Fruit fly (Drosophila melanogaster) whole organism, embryonic: ENCODE results near the gene Tim13.
A peak's percentile ranks its signal among the peaks of the same experiment; 100 is the strongest.

Experiments used
- ATbp ChIP-seq: fragments of 200-800 bp; sonication (Bioruptor generic); optimal IDR thresholded peaks from 2 replicates; lab custom pipeline; 2017; ENCODE audit warnings: missing biosample characterization, mild to moderate bottlenecking, missing genetic modification characterization, missing genetic modification reagents
- Adf1 ChIP-seq: fragments of 200-800 bp; sonication (Bioruptor generic); IDR thresholded peaks from 2 replicates; pipeline ENCODE4 v1.3.6; 2022; ENCODE audit warnings: missing biosample characterization, missing genetic modification characterization
- B-H1 ChIP-seq: fragments of 200-800 bp; sonication (Bioruptor generic); IDR thresholded peaks from 3 replicates; pipeline ENCODE4 v1.3.6; 2022; ENCODE audit warnings: missing biosample characterization, missing genetic modification characterization
- BEAF-32 ChIP-seq: fragments of 200-800 bp; sonication (Bioruptor generic); optimal IDR thresholded peaks from 3 replicates; lab custom pipeline; 2017; ENCODE audit warnings: missing biosample characterization, missing genetic modification characterization, mild to moderate bottlenecking, moderate library complexity, missing genetic modification reagents
- CG10209 ChIP-seq: fragments of 200-800 bp; sonication (Bioruptor generic); optimal IDR thresholded peaks from 3 replicates; lab custom pipeline; 2017; ENCODE audit warnings: missing biosample characterization, mild to moderate bottlenecking, missing genetic modification characterization, missing genetic modification reagents
- CG10431 ChIP-seq: fragments of 200-800 bp; sonication (Bioruptor generic); optimal IDR thresholded peaks from 3 replicates; lab custom pipeline; 2018; ENCODE audit warnings: missing biosample characterization, mild to moderate bottlenecking, missing genetic modification characterization
- CG11456 ChIP-seq: fragments of 200-800 bp; sonication (Bioruptor generic); IDR thresholded peaks from 3 replicates; pipeline ENCODE4 v1.3.6; 2022; ENCODE audit warnings: missing biosample characterization, missing genetic modification characterization
- CG12104 ChIP-seq: fragments of 200-800 bp; sonication (Bioruptor generic); optimal IDR thresholded peaks from 3 replicates; lab custom pipeline; 2016; ENCODE audit warnings: missing biosample characterization, missing genetic modification characterization
- CG12769 ChIP-seq: fragments of 200-800 bp; sonication (Bioruptor generic); optimal IDR thresholded peaks from 2 replicates; lab custom pipeline; 2019; ENCODE audit warnings: missing biosample characterization, mild to moderate bottlenecking, missing genetic modification characterization, moderate library complexity
- CG14667 ChIP-seq: fragments of 200-800 bp; sonication (Bioruptor generic); IDR thresholded peaks from 2 replicates; pipeline ENCODE4 v1.3.6; 2022; ENCODE audit warnings: missing biosample characterization, missing genetic modification characterization
- CG15073 ChIP-seq: fragments of 200-800 bp; sonication (Bioruptor generic); optimal IDR thresholded peaks from 2 replicates; lab custom pipeline; 2016; ENCODE audit warnings: missing biosample characterization, missing genetic modification characterization
- CG17829 ChIP-seq: fragments of 200-800 bp; optimal IDR thresholded peaks from 2 replicates; lab custom pipeline; 2019; ENCODE audit warnings: missing biosample characterization, mild to moderate bottlenecking, missing genetic modification characterization, moderate library complexity
- CG4282 ChIP-seq: fragments of 200-800 bp; sonication (Bioruptor generic); optimal IDR thresholded peaks from 2 replicates; lab custom pipeline; 2016; ENCODE audit warnings: missing biosample characterization, missing genetic modification characterization
- CG4854 ChIP-seq: fragments of 200-800 bp; sonication (Bioruptor generic); optimal IDR thresholded peaks from 2 replicates; lab custom pipeline; 2016; ENCODE audit warnings: missing biosample characterization, missing genetic modification characterization, inconsistent platforms
- CG7556 ChIP-seq: fragments of 200-800 bp; sonication (Bioruptor generic); optimal IDR thresholded peaks from 2 replicates; lab custom pipeline; 2017; ENCODE audit warnings: missing biosample characterization, mild to moderate bottlenecking, missing genetic modification characterization
- CG8290 ChIP-seq, 3 experiments: fragments of 200-800 bp; sonication (Bioruptor generic); optimal IDR thresholded peaks; 2 replicates each; lab custom pipeline; 2016 to 2019; ENCODE audit warnings: missing biosample characterization in 3 of 3, missing genetic modification characterization in 3 of 3, mild to moderate bottlenecking in 2 of 3, moderate library complexity in 1 of 3
- Dad ChIP-seq: fragments of 200-800 bp; sonication (Bioruptor generic); optimal IDR thresholded peaks from 3 replicates; lab custom pipeline; 2016; ENCODE audit warnings: missing biosample characterization, missing genetic modification characterization
- Dll ChIP-seq: fragments of 200-800 bp; sonication (Bioruptor generic); IDR thresholded peaks from 4 replicates; pipeline ENCODE4 v1.3.6; 2022; ENCODE audit warnings: missing biosample characterization, missing genetic modification characterization; ENCODE audit not compliant: partially characterized antibody
- HLH4C ChIP-seq: fragments of 200-800 bp; sonication (Bioruptor generic); IDR thresholded peaks from 3 replicates; pipeline ENCODE4 v1.3.6; 2022; ENCODE audit warnings: missing biosample characterization, missing genetic modification characterization; ENCODE audit not compliant: partially characterized antibody
- Hey ChIP-seq: fragments of 200-800 bp; sonication (Bioruptor generic); optimal IDR thresholded peaks from 3 replicates; lab custom pipeline; 2018; ENCODE audit warnings: missing biosample characterization, mild to moderate bottlenecking, missing genetic modification characterization
- Hr78 ChIP-seq, 2 experiments: fragments of 200-800 bp in 1 of 2; fragments of >200 bp in 1 of 2; sonication (Bioruptor generic) in 1 of 2; optimal IDR thresholded peaks; 2 replicates each; lab custom pipeline; 2017 to 2019; ENCODE audit warnings: missing biosample characterization in 2 of 2, missing genetic modification characterization in 2 of 2, mild to moderate bottlenecking in 1 of 2, moderate library complexity in 1 of 2
- Max ChIP-seq: fragments of 200-800 bp; sonication (Bioruptor generic); optimal IDR thresholded peaks from 2 replicates; lab custom pipeline; 2016; ENCODE audit warnings: missing biosample characterization, mild to moderate bottlenecking, missing genetic modification characterization
- Med ChIP-seq: fragments of 200-800 bp; sonication (Bioruptor generic); peaks from one replicate; lab custom pipeline; 2016; ENCODE audit warnings: missing biosample characterization, missing genetic modification characterization, mild to moderate bottlenecking, inconsistent platforms, moderate library complexity
- Mes4 ChIP-seq: fragments of 200-800 bp; sonication (Bioruptor generic); optimal IDR thresholded peaks from 2 replicates; lab custom pipeline; 2016; ENCODE audit warnings: missing biosample characterization, missing genetic modification characterization
- Side ChIP-seq: fragments of 200-800 bp; sonication (Bioruptor generic); optimal IDR thresholded peaks from 2 replicates; lab custom pipeline; 2016; ENCODE audit warnings: missing biosample characterization, missing genetic modification characterization
- Sry-β ChIP-seq: fragments of 200-800 bp; sonication (Bioruptor generic); optimal IDR thresholded peaks from 2 replicates; lab custom pipeline; 2018; ENCODE audit warnings: missing biosample characterization, mild to moderate bottlenecking, missing genetic modification characterization, moderate library complexity
- ara ChIP-seq: fragments of 200-800 bp; sonication (Bioruptor generic); IDR thresholded peaks from 2 replicates; pipeline ENCODE4 v1.3.6; 2022; ENCODE audit warnings: missing biosample characterization, missing genetic modification characterization
- ase ChIP-seq: fragments of 200-800 bp; sonication (Bioruptor generic); IDR thresholded peaks from 3 replicates; pipeline ENCODE4 v1.3.6; 2022; ENCODE audit warnings: missing biosample characterization, missing genetic modification characterization
- bigmax ChIP-seq: fragments of 200-800 bp; sonication (Bioruptor generic); optimal IDR thresholded peaks from 2 replicates; lab custom pipeline; 2018; ENCODE audit warnings: missing biosample characterization, mild to moderate bottlenecking, missing genetic modification characterization
- crc ChIP-seq: fragments of 200-800 bp; sonication (Bioruptor generic); optimal IDR thresholded peaks from 2 replicates; lab custom pipeline; 2016; ENCODE audit warnings: missing biosample characterization, missing genetic modification characterization
- dan ChIP-seq: fragments of 200-800 bp; sonication (Bioruptor generic); IDR thresholded peaks from 2 replicates; pipeline ENCODE4 v1.3.6; 2022; ENCODE audit warnings: missing biosample characterization, missing genetic modification characterization
- dati ChIP-seq: fragments of 200-800 bp; sonication (Bioruptor generic); IDR thresholded peaks from 2 replicates; pipeline ENCODE4 v1.3.6; 2022; ENCODE audit warnings: missing biosample characterization, missing genetic modification characterization
- ems ChIP-seq: fragments of 200-800 bp; sonication (Bioruptor generic); optimal IDR thresholded peaks from 3 replicates; lab custom pipeline; 2016; ENCODE audit warnings: missing biosample characterization, missing genetic modification characterization
- fu2 ChIP-seq: fragments of 200-800 bp; sonication (Bioruptor generic); optimal IDR thresholded peaks from 2 replicates; lab custom pipeline; 2016; ENCODE audit warnings: missing biosample characterization, missing genetic modification characterization
- gcm ChIP-seq: fragments of 200-800 bp; sonication (Bioruptor generic); optimal IDR thresholded peaks from 2 replicates; lab custom pipeline; 2019; ENCODE audit warnings: missing biosample characterization, mild to moderate bottlenecking, missing genetic modification characterization, moderate library complexity
- gfzf ChIP-seq: fragments of 200-800 bp; sonication (Bioruptor generic); optimal IDR thresholded peaks from 2 replicates; lab custom pipeline; 2016; ENCODE audit warnings: missing biosample characterization, mild to moderate bottlenecking, missing genetic modification characterization, moderate library complexity
- jigr1 ChIP-seq: fragments of 200-800 bp; sonication (Bioruptor generic); IDR thresholded peaks from 3 replicates; pipeline ENCODE4 v1.3.6; 2022; ENCODE audit warnings: missing biosample characterization, missing genetic modification characterization
- lmd ChIP-seq: fragments of 200-800 bp; sonication (Bioruptor generic); IDR thresholded peaks from 2 replicates; pipeline ENCODE4 v1.3.6; 2022; ENCODE audit warnings: missing biosample characterization, missing genetic modification characterization
- lola ChIP-seq, 3 experiments: fragments of >200 bp in 2 of 3; fragments of 200-800 bp in 1 of 3; sonication (Bioruptor generic) in 1 of 3; optimal IDR thresholded peaks; 2 replicates each; lab custom pipeline; 2017 to 2019; ENCODE audit warnings: missing biosample characterization in 3 of 3, missing genetic modification characterization in 3 of 3, mild to moderate bottlenecking in 1 of 3, moderate library complexity in 1 of 3
- oc ChIP-seq: fragments of 200-800 bp; sonication (Bioruptor generic); optimal IDR thresholded peaks from 2 replicates; lab custom pipeline; 2018; ENCODE audit warnings: missing biosample characterization, mild to moderate bottlenecking, missing genetic modification characterization, moderate library complexity
- pita ChIP-seq: fragments of 200-800 bp; sonication (Bioruptor generic); optimal IDR thresholded peaks from 2 replicates; lab custom pipeline; 2017; ENCODE audit warnings: missing biosample characterization, mild to moderate bottlenecking, missing genetic modification characterization
- pzg ChIP-seq: fragments of 200-800 bp; sonication (Bioruptor generic); optimal IDR thresholded peaks from 3 replicates; lab custom pipeline; 2018; ENCODE audit warnings: missing biosample characterization, mild to moderate bottlenecking, missing genetic modification characterization, moderate library complexity
- tio ChIP-seq: fragments of 200-800 bp; sonication (Bioruptor generic); optimal IDR thresholded peaks from 2 replicates; lab custom pipeline; 2017; ENCODE audit warnings: missing biosample characterization, missing genetic modification characterization, inconsistent platforms
- toy ChIP-seq: fragments of 200-800 bp; sonication (Bioruptor generic); IDR thresholded peaks from 2 replicates; pipeline ENCODE4 v1.3.6; 2022; ENCODE audit warnings: missing biosample characterization, missing genetic modification characterization
- trem ChIP-seq: fragments of 200-800 bp; optimal IDR thresholded peaks from 3 replicates; lab custom pipeline; 2019; ENCODE audit warnings: missing biosample characterization, mild to moderate bottlenecking, missing genetic modification characterization, moderate library complexity
- wek ChIP-seq: fragments of 200-800 bp; sonication (Bioruptor generic); optimal IDR thresholded peaks from 3 replicates; lab custom pipeline; 2018; ENCODE audit warnings: missing biosample characterization, mild to moderate bottlenecking, missing genetic modification characterization, moderate library complexity
- z ChIP-seq: fragments of 200-800 bp; sonication (Bioruptor generic); IDR thresholded peaks from 3 replicates; pipeline ENCODE4 v1.3.6; 2022; ENCODE audit warnings: missing biosample characterization, missing genetic modification characterization

Gene Tim13

DNA sequence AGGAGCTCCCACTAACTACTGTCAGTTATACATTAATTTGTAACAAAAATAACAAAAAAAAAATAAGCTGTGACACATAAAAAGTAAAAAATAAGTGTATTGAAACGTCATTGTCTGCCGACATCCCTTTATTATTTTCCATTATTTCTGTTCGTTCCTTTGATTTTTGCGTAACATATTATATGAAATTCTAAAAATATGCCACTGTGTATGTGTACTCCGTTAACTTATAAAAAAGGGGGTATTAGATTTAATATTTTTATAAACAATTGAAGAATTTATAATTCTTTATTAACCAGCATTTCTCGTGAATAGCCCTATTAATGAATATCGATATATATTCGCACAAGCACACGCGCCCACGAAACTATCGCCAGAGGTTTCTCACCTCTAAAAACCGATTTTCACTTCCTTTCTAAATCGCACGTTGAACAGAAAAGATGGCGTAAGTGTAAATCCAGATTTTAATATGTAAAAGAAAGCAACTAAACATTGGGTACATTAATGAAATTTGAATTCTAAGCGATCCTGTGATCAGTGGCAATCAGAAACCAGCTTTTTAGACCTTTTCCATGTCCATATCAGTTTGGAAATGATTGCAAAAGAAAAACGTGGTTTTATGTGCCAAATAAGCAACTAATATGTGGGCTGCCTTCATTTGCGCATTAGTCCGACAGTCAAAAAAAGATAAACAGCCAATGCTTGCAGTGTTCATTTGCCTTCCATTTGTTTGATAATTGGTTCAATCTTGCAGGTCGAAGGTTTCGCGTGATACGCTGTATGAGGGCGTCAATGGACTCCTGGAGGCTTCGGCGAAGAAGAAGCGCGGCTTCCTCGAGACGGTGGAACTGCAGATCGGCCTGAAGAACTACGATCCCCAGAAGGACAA lies 48.4 kb upstream of the Tim13 start, which contains the start of gene RpL10Ab (continued):
- no peak for TF ChIP-seq Hr78 (GFP tag; optimal IDR thresholded peaks at IDR 0.05; lab: Kevin White, UChicago)
- peak; percentile 23 for TF ChIP-seq Side (GFP tag; lab: Kevin White, UChicago)
- TF ChIP-seq wek = peak; percentile 93
- peak; percentile 5 for TF ChIP-seq CG4282 (GFP tag; lab: Kevin White, UChicago)
- TF ChIP-seq dati (GFP tag; lab: Robert Waterston, UW) = no peak; the same call in 1 of the 2 replicates
- TF ChIP-seq gfzf (GFP tag; lab: Kevin White, UChicago) = no peak
- TF ChIP-seq CG8290 (GFP tag; optimal IDR thresholded peaks at IDR 0.05; lab: Kevin White, UChicago) = no peak
- TF ChIP-seq CG8290 (tag; optimal IDR thresholded peaks at IDR 0.05; lab: Kevin White, UChicago) = peak in 1 of 2 experiments; percentile 81
- peak; percentile 24 for TF ChIP-seq Sry-β (GFP tag; lab: Kevin White, UChicago)
- peak; percentile 9; the same call in 1 of the 3 replicates for TF ChIP-seq B-H1
- TF ChIP-seq trem (tag; lab: Kevin White, UChicago) = peak; percentile 79
- no peak; the same call in 1 of the 3 replicates for TF ChIP-seq jigr1
- TF ChIP-seq Med (GFP tag; lab: Kevin White, UChicago) = peak; percentile 96
- peak; percentile 64 for TF ChIP-seq tio
- 0 out of 2 replicates have a peak, but pooled peaks have one; percentile 22 for TF ChIP-seq dan (GFP tag; lab: Robert Waterston, UW)
- TF ChIP-seq CG12104 = peak; percentile 65
- no peak for TF ChIP-seq pita (GFP tag; lab: Kevin White, UChicago)
- peak; percentile 29 for TF ChIP-seq Max (GFP tag; lab: Kevin White, UChicago)
- TF ChIP-seq CG10431 (GFP tag; lab: Kevin White, UChicago) = peak; percentile 42
- peak; percentile 63 for TF ChIP-seq CG17829 (tag; lab: Kevin White, UChicago)
- TF ChIP-seq Adf1 (GFP tag; lab: Robert Waterston, UW) = no peak; the same call in 1 of the 2 replicates
- no peak for TF ChIP-seq ATbp
- TF ChIP-seq CG11456 (GFP tag; lab: Robert Waterston, UW) = peak; percentile 89
- TF ChIP-seq ase (GFP tag; lab: Robert Waterston, UW) = peak; percentile 44; the same call in 2 of the 3 replicates
- peak; percentile 26 for TF ChIP-seq Hey
- no peak for TF ChIP-seq z (GFP tag; lab: Robert Waterston, UW)
- peak; percentile 63 for TF ChIP-seq CG7556
- peak; percentile 75 for TF ChIP-seq HLH4C
- peak; percentile 50 for TF ChIP-seq Dad (GFP tag; lab: Kevin White, UChicago)
- peak; percentile 23 for TF ChIP-seq gcm (GFP tag; lab: Kevin White, UChicago)
- peak; percentile 76 for TF ChIP-seq BEAF-32
- TF ChIP-seq Dll (GFP tag; lab: Robert Waterston, UW) = peak; percentile 67; the same call in 3 of the 4 replicates
- peak in 1 of 3 experiments; percentile 70 for TF ChIP-seq lola (GFP tag; optimal IDR thresholded peaks at IDR 0.05; lab: Kevin White, UChicago)
- TF ChIP-seq CG15073 (GFP tag; lab: Kevin White, UChicago) = no peak
- TF ChIP-seq ems (GFP tag; lab: Kevin White, UChicago) = peak; percentile 60
- TF ChIP-seq oc (tag; lab: Kevin White, UChicago) = no peak
- peak; percentile 71 for TF ChIP-seq lmd
- peak; percentile 69 for TF ChIP-seq Mes4
- TF ChIP-seq bigmax (GFP tag; lab: Kevin White, UChicago) = no peak
- TF ChIP-seq ara (GFP tag; lab: Robert Waterston, UW) = no peak
- peak; percentile 55 for TF ChIP-seq CG10209 (GFP tag; lab: Kevin White, UChicago)
- TF ChIP-seq fu2 (GFP tag; lab: Kevin White, UChicago) = no peak
- no peak for TF ChIP-seq crc (GFP tag; lab: Kevin White, UChicago)
- peak; percentile 59; the same call in 1 of the 2 replicates for TF ChIP-seq CG14667 (GFP tag; lab: Robert Waterston, UW)
- TF ChIP-seq CG12769 (tag; lab: Kevin White, UChicago) = no peak
- peak; percentile 21; the same call in 1 of the 2 replicates for TF ChIP-seq toy
- TF ChIP-seq CG4854 (GFP tag; lab: Kevin White, UChicago) = peak; percentile 46
- peak; percentile 47 for TF ChIP-seq pzg (GFP tag; lab: Kevin White, UChicago)
